Worm (Caenorhabditis elegans) whole organism, midembryonic: ENCODE measurements around the gene H12D21.11.

Experiments
- T22C8.4 ChIP-seq: fragments of 200-800 bp; sonication (Bioruptor generic); IDR thresholded peaks from 2 replicates; pipeline ENCODE4 v1.3.6; 2022; ENCODE audit warnings: missing genetic modification characterization, missing compliant biosample characterization
- cog-1 ChIP-seq: sonication (generic microtip); optimal IDR thresholded peaks from 2 replicates; lab custom pipeline; 2016; ENCODE audit warnings: missing genetic modification characterization, missing compliant biosample characterization
- flt-1 ChIP-seq: fragments of 200-800 bp; sonication (Bioruptor generic); IDR thresholded peaks from 2 replicates; pipeline ENCODE4 v1.3.6; 2022; ENCODE audit warnings: missing genetic modification characterization, missing compliant biosample characterization
- med-1 ChIP-seq: sonication (generic microtip); optimal IDR thresholded peaks from 2 replicates; lab custom pipeline; 2017; ENCODE audit warnings: missing genetic modification characterization, mild to moderate bottlenecking, missing compliant biosample characterization, antibody characterized with exemption, missing genetic modification reagents; ENCODE audit not compliant: insufficient read depth
- tab-1 ChIP-seq: fragments of 200-800 bp; sonication (Bioruptor generic); IDR thresholded peaks from 2 replicates; pipeline ENCODE4 v1.3.6; 2022; ENCODE audit warnings: missing genetic modification characterization, missing compliant biosample characterization
- ztf-23 ChIP-seq: fragments of 200-800 bp; sonication (Bioruptor generic); IDR thresholded peaks from 2 replicates; pipeline ENCODE4 v1.3.6; 2022; ENCODE audit warnings: missing genetic modification reagents, missing genetic modification characterization, missing compliant biosample characterization
- ztf-29 ChIP-seq: fragments of 200-800 bp; sonication (Bioruptor generic); IDR thresholded peaks from 2 replicates; pipeline ENCODE4 v1.3.6; 2022; ENCODE audit warnings: missing genetic modification reagents, missing genetic modification characterization, missing compliant biosample characterization

DNA sequence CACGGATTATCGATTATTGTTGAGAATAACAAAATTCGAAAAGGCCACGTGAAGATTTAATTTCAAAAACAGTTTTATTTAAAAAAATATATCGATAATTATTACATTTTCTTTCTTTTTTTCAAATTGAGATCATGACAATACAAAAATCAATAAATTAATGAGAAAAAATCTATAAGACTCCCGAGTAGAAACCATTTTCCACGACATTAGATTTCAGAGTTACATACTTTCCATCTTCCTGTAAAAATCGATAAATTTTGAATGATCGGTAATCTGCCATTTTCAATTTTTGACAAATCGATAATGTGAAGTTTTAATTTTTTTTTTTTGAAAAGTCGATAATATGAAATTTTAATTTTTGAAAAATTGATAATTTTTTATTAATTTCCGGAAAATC, 30.0 kb downstream of the H12D21.11 start, which contains the start of gene C30G7.3:
- TF ChIP-seq med-1 (no peak), cog-1 (tag; lab: Kevin White, UChicago) (no peak), ztf-29 (GFP tag; lab: Robert Waterston, UW) (no peak), tab-1 (GFP tag; lab: Robert Waterston, UW) (no peak), flt-1 (GFP tag; lab: Robert Waterston, UW) (no peak), T22C8.4 (GFP tag; lab: Robert Waterston, UW) (no peak), ztf-23 (GFP tag; lab: Robert Waterston, UW) (no peak)
